Worm (Caenorhabditis elegans) whole organism, L4 larva: ENCODE data around the gene F53F1.6.

Experiments
- D1046.2 ChIP-seq: fragments of 200-800 bp; sonication (Bioruptor generic); IDR thresholded peaks from 2 replicates; pipeline ENCODE4 v1.3.6; 2022; ENCODE audit warnings: missing genetic modification characterization, missing compliant biosample characterization
- F10B5.3 ChIP-seq: sonication (generic microtip); optimal IDR thresholded peaks from 2 replicates; lab custom pipeline; 2016; ENCODE audit warnings: mild to moderate bottlenecking, missing genetic modification characterization, missing compliant biosample characterization
- F49E8.2 ChIP-seq: sonication (generic microtip); optimal IDR thresholded peaks from 2 replicates; lab custom pipeline; 2016; ENCODE audit warnings: missing compliant biosample characterization, mild to moderate bottlenecking, missing genetic modification characterization, borderline replicate concordance
- R02D3.7 ChIP-seq: fragments of 150-350 bp; sonication (generic microtip); optimal IDR thresholded peaks from 3 replicates; lab custom pipeline; 2014; ENCODE audit warnings: missing biosample characterization, missing genetic modification characterization
- T20F7.1 ChIP-seq: fragments of 200-800 bp; sonication (Bioruptor generic); optimal IDR thresholded peaks from 2 replicates; lab custom pipeline; 2018; ENCODE audit warnings: mild to moderate bottlenecking, missing genetic modification characterization, missing compliant biosample characterization
- T26A8.4 ChIP-seq: fragments of 200-800 bp; sonication (Bioruptor generic); IDR thresholded peaks from 2 replicates; pipeline ENCODE4 v1.3.6; 2022; ENCODE audit warnings: missing genetic modification characterization, missing compliant biosample characterization
- Y105C5A.15 ChIP-seq: fragments of 200-800 bp; sonication (Bioruptor generic); IDR thresholded peaks from 2 replicates; pipeline ENCODE4 v1.3.6; 2022; ENCODE audit warnings: missing genetic modification characterization, missing compliant biosample characterization
- Y48G9A.11 ChIP-seq: fragments of 200-800 bp; sonication (Bioruptor generic); IDR thresholded peaks from 2 replicates; pipeline ENCODE4 v1.3.6; 2022; ENCODE audit warnings: missing genetic modification reagents, missing genetic modification characterization, missing compliant biosample characterization
- ZK546.5 ChIP-seq, 2 experiments: sonication (generic microtip); optimal IDR thresholded peaks; 2 replicates each; lab custom pipeline; 2017; ENCODE audit warnings: missing biosample characterization in 2 of 2, missing genetic modification characterization in 2 of 2
- arid-1 ChIP-seq: fragments of 200-800 bp; sonication (Bioruptor generic); conservative IDR thresholded peaks from 2 replicates; pipeline ENCODE4 v1.3.6; 2022; ENCODE audit warnings: missing genetic modification reagents, missing genetic modification characterization, missing compliant biosample characterization
- attf-4 ChIP-seq: sonication (generic microtip); optimal IDR thresholded peaks from 3 replicates; lab custom pipeline; 2017; ENCODE audit warnings: missing biosample characterization, missing genetic modification characterization
- ceh-28 ChIP-seq: fragments of 150-350 bp; optimal IDR thresholded peaks from 2 replicates; lab custom pipeline; 2014; ENCODE audit warnings: missing biosample characterization, missing genetic modification reagents, missing genetic modification characterization
- ceh-62 ChIP-seq: sonication (generic microtip); optimal IDR thresholded peaks from 2 replicates; lab custom pipeline; 2017; ENCODE audit warnings: missing biosample characterization, missing genetic modification characterization
- ctbp-1 ChIP-seq: fragments of 200-800 bp; sonication (Bioruptor generic); IDR thresholded peaks from 2 replicates; pipeline ENCODE4 v1.3.6; 2022; ENCODE audit warnings: missing genetic modification reagents, missing genetic modification characterization, missing compliant biosample characterization
- daf-19 ChIP-seq: fragments of 200-800 bp; sonication (Bioruptor generic); conservative IDR thresholded peaks from 2 replicates; pipeline ENCODE4 v1.3.6; 2022; ENCODE audit warnings: missing genetic modification characterization, missing compliant biosample characterization
- daf-8 ChIP-seq: fragments of 200-800 bp; sonication (Bioruptor generic); IDR thresholded peaks from 2 replicates; pipeline ENCODE4 v1.3.6; 2022; ENCODE audit warnings: missing genetic modification characterization, missing compliant biosample characterization
- dmd-8 ChIP-seq: fragments of 200-800 bp; sonication (Bioruptor generic); IDR thresholded peaks from 2 replicates; pipeline ENCODE4 v1.3.6; 2022; ENCODE audit warnings: missing genetic modification characterization, missing compliant biosample characterization
- egl-27 ChIP-seq: sonication (generic microtip); optimal IDR thresholded peaks from 3 replicates; lab custom pipeline; 2017; ENCODE audit warnings: missing biosample characterization, missing genetic modification reagents, missing genetic modification characterization
- egl-43 ChIP-seq: fragments of 200-800 bp; sonication (Bioruptor generic); IDR thresholded peaks from 2 replicates; pipeline ENCODE4 v1.3.6; 2022; ENCODE audit warnings: missing genetic modification reagents, missing genetic modification characterization, missing compliant biosample characterization
- gei-8 ChIP-seq: fragments of 200-800 bp; sonication (Bioruptor generic); optimal IDR thresholded peaks from 2 replicates; lab custom pipeline; 2018; ENCODE audit warnings: mild to moderate bottlenecking, missing genetic modification characterization, missing compliant biosample characterization
- hif-1 ChIP-seq, 2 experiments: sonication (generic microtip); optimal IDR thresholded peaks; 2 replicates each; lab custom pipeline; 2016 to 2017; ENCODE audit warnings: missing compliant biosample characterization in 2 of 2, missing genetic modification characterization in 2 of 2, missing genetic modification reagents in 2 of 2, missing genotype in 2 of 2, mild to moderate bottlenecking in 1 of 2
- hlh-11 ChIP-seq: fragments of 200-800 bp; sonication (Bioruptor generic); optimal IDR thresholded peaks from 2 replicates; lab custom pipeline; 2018; ENCODE audit warnings: mild to moderate bottlenecking, missing genetic modification characterization, missing compliant biosample characterization
- jun-1 ChIP-seq: fragments of 150-350 bp; optimal IDR thresholded peaks from 2 replicates; lab custom pipeline; 2014; ENCODE audit warnings: missing biosample characterization, missing genetic modification reagents, missing genetic modification characterization
- lim-7 ChIP-seq: fragments of 200-800 bp; sonication (Bioruptor generic); IDR thresholded peaks from 2 replicates; pipeline ENCODE4 v1.3.6; 2022; ENCODE audit warnings: missing genetic modification characterization, missing compliant biosample characterization
- lin-13 ChIP-seq: fragments of 150-350 bp; optimal IDR thresholded peaks from 2 replicates; lab custom pipeline; 2014; ENCODE audit warnings: missing biosample characterization, missing genetic modification reagents, missing genetic modification characterization
- lin-38 ChIP-seq: fragments of 200-800 bp; sonication (Bioruptor generic); IDR thresholded peaks from 2 replicates; pipeline ENCODE4 v1.3.6; 2022; ENCODE audit warnings: missing genetic modification reagents, missing genetic modification characterization, missing compliant biosample characterization
- madf-5 ChIP-seq, 2 experiments: fragments of 200-800 bp; sonication (Bioruptor generic); IDR thresholded peaks; 2 replicates each; pipeline ENCODE4 v1.3.6; 2022; ENCODE audit warnings: missing compliant biosample characterization in 2 of 2, missing genetic modification characterization in 2 of 2
- mdl-1 ChIP-seq, 2 experiments: fragments of 150-350 bp in 1 of 2; sonication (generic microtip) in 1 of 2; optimal IDR thresholded peaks; 2 replicates each; lab custom pipeline; 2014 to 2017; ENCODE audit warnings: missing biosample characterization in 2 of 2, missing genetic modification characterization in 2 of 2
- mep-1 ChIP-seq: fragments of 150-350 bp; sonication (generic microtip); optimal IDR thresholded peaks from 3 replicates; lab custom pipeline; 2014; ENCODE audit warnings: missing biosample characterization, missing genetic modification characterization
- mxl-2 ChIP-seq: fragments of 200-800 bp; sonication (Bioruptor generic); conservative IDR thresholded peaks from 2 replicates; pipeline ENCODE4 v1.3.6; 2022; ENCODE audit warnings: missing genetic modification reagents, missing genetic modification characterization, missing compliant biosample characterization
- mxl-3 ChIP-seq: fragments of 200-800 bp; sonication (Bioruptor generic); optimal IDR thresholded peaks from 2 replicates; lab custom pipeline; 2018; ENCODE audit warnings: mild to moderate bottlenecking, missing genetic modification characterization, missing compliant biosample characterization
- nhr-11 ChIP-seq: fragments of 150-350 bp; optimal IDR thresholded peaks from 2 replicates; lab custom pipeline; 2014; ENCODE audit warnings: missing biosample characterization, missing genetic modification characterization
- nhr-237 ChIP-seq: sonication (generic microtip); optimal IDR thresholded peaks from 2 replicates; lab custom pipeline; 2017; ENCODE audit warnings: missing biosample characterization, missing genetic modification characterization
- nhr-25 ChIP-seq: sonication (generic microtip); optimal IDR thresholded peaks from 2 replicates; lab custom pipeline; 2017; ENCODE audit warnings: missing genetic modification characterization, mild to moderate bottlenecking, missing compliant biosample characterization, antibody characterized with exemption, moderate library complexity, borderline replicate concordance; ENCODE audit not compliant: insufficient read depth
- nhr-28 ChIP-seq: fragments of 150-350 bp; optimal IDR thresholded peaks from 2 replicates; lab custom pipeline; 2014; ENCODE audit warnings: missing biosample characterization, missing genetic modification characterization
- nhr-41 ChIP-seq: fragments of 200-800 bp; sonication (Bioruptor generic); IDR thresholded peaks from 2 replicates; pipeline ENCODE4 v1.3.6; 2022; ENCODE audit warnings: missing genetic modification reagents, missing genetic modification characterization, missing compliant biosample characterization
- nhr-48 ChIP-seq: sonication (generic microtip); optimal IDR thresholded peaks from 2 replicates; lab custom pipeline; 2016; ENCODE audit warnings: mild to moderate bottlenecking, missing genetic modification characterization, missing compliant biosample characterization
- nhr-76 ChIP-seq: fragments of 150-350 bp; optimal IDR thresholded peaks from 2 replicates; lab custom pipeline; 2014; ENCODE audit warnings: missing biosample characterization, missing genetic modification characterization
- php-3 ChIP-seq: fragments of 200-800 bp; sonication (Bioruptor generic); IDR thresholded peaks from 2 replicates; pipeline ENCODE4 v1.3.6; 2022; ENCODE audit warnings: missing genetic modification reagents, missing genetic modification characterization, missing compliant biosample characterization
- rbr-2 ChIP-seq: sonication (generic microtip); optimal IDR thresholded peaks from 2 replicates; lab custom pipeline; 2016; ENCODE audit warnings: missing genotype, missing genetic modification characterization, missing compliant biosample characterization
- set-16 ChIP-seq: fragments of 200-800 bp; sonication (Bioruptor generic); IDR thresholded peaks from 2 replicates; pipeline ENCODE4 v1.3.6; 2022; ENCODE audit warnings: missing genetic modification reagents, missing genetic modification characterization, missing compliant biosample characterization
- skn-1 ChIP-seq: fragments of 150-350 bp; optimal IDR thresholded peaks from 2 replicates; lab custom pipeline; 2014; ENCODE audit warnings: missing biosample characterization, missing genetic modification characterization
- snpc-1.2 ChIP-seq: fragments of 200-800 bp; sonication (Bioruptor generic); IDR thresholded peaks from 2 replicates; pipeline ENCODE4 v1.3.6; 2022; ENCODE audit warnings: missing genetic modification reagents, missing genetic modification characterization, missing compliant biosample characterization
- snpc-4 ChIP-seq: fragments of 150-350 bp; optimal IDR thresholded peaks from 2 replicates; lab custom pipeline; 2014; ENCODE audit warnings: missing biosample characterization, missing genetic modification characterization
- spr-3 ChIP-seq: fragments of 200-800 bp; sonication (Bioruptor generic); optimal IDR thresholded peaks from 2 replicates; lab custom pipeline; 2018; ENCODE audit warnings: mild to moderate bottlenecking, missing genetic modification characterization, missing compliant biosample characterization
- tra-1 ChIP-seq: fragments of 200-800 bp; sonication (Bioruptor generic); IDR thresholded peaks from 2 replicates; pipeline ENCODE4 v1.3.6; 2022; ENCODE audit warnings: missing genetic modification reagents, missing genetic modification characterization, missing compliant biosample characterization
- unc-130 ChIP-seq: sonication (generic microtip); optimal IDR thresholded peaks from 2 replicates; lab custom pipeline; 2016; ENCODE audit warnings: missing genetic modification reagents, missing genetic modification characterization, missing compliant biosample characterization
- unc-62 ChIP-seq, 3 experiments: fragments of 150-350 bp in 1 of 3; sonication (generic microtip); optimal IDR thresholded peaks in 2 of 3; peaks in 1 of 3; 1 replicate in 1 of 3; 2 replicates in 2 of 3; lab custom pipeline; 2014 to 2017; ENCODE audit warnings: missing biosample characterization in 3 of 3, missing genetic modification characterization in 3 of 3, missing genetic modification reagents in 3 of 3, missing genotype in 1 of 3
- vab-7 ChIP-seq: fragments of 200-800 bp; sonication (Bioruptor generic); IDR thresholded peaks from 2 replicates; pipeline ENCODE4 v1.3.6; 2022; ENCODE audit warnings: missing genetic modification reagents, missing genetic modification characterization, missing compliant biosample characterization
- zfp-2 ChIP-seq: sonication (generic microtip); optimal IDR thresholded peaks from 2 replicates; lab custom pipeline; 2016; ENCODE audit warnings: mild to moderate bottlenecking, missing genetic modification characterization, missing compliant biosample characterization
- ztf-7 ChIP-seq: fragments of 150-350 bp; optimal IDR thresholded peaks from 2 replicates; lab custom pipeline; 2014; ENCODE audit warnings: missing biosample characterization, missing genetic modification characterization

F53F1.6 gene

ce11 chrV:13393333-13393803 is 24.0 kb downstream of the F53F1.6 start:
- TF ChIP-seq ceh-28 (tag; lab: Kevin White, UChicago) (no peak), rbr-2 (tag; lab: Kevin White, UChicago) (peak; percentile 18), Y48G9A.11 (GFP tag; lab: Robert Waterston, UW) (no peak), nhr-76 (tag; lab: Kevin White, UChicago) (no peak), nhr-237 (no peak), R02D3.7 (tag; lab: Kevin White, UChicago) (no peak), snpc-1.2 (GFP tag; lab: Robert Waterston, UW) (no peak), D1046.2 (GFP tag; lab: Robert Waterston, UW) (0 out of 2 replicates have a peak, but pooled peaks have one; percentile 9), madf-5 (GFP tag; IDR thresholded peaks at IDR 0.05; lab: Robert Waterston, UW) (no peak), nhr-11 (tag; lab: Kevin White, UChicago) (peak; percentile 20), zfp-2 (tag; lab: Kevin White, UChicago) (no peak), skn-1 (no peak), mxl-3 (GFP tag; lab: Kevin White, UChicago) (peak; percentile 57), mdl-1 (tag; optimal IDR thresholded peaks at IDR 0.05; lab: Kevin White, UChicago) (peak in 1 of 2 experiments; percentile 56), F10B5.3 (tag; lab: Kevin White, UChicago) (no peak), T20F7.1 (GFP tag; lab: Kevin White, UChicago) (no peak), snpc-4 (tag; lab: Kevin White, UChicago) (no peak), lin-13 (GFP tag; lab: Kevin White, UChicago) (no peak), set-16 (GFP tag; lab: Robert Waterston, UW) (peak; percentile 73), gei-8 (GFP tag; lab: Kevin White, UChicago) (peak; percentile 8), unc-62 (GFP tag; optimal IDR thresholded peaks at IDR 0.05 in 1 of 2; lab: Kevin White, UChicago) (peak in 1 of 2 experiments; percentile 85), unc-62 (tag; optimal IDR thresholded peaks at IDR 0.05; lab: Kevin White, UChicago) (no peak), ctbp-1 (GFP tag; lab: Robert Waterston, UW) (peak; percentile 41; the same call in 1 of the 2 replicates), hlh-11 (peak; percentile 73), unc-130 (GFP tag; lab: Kevin White, UChicago) (no peak), nhr-48 (no peak), nhr-25 (tag; lab: Kevin White, UChicago) (no peak), spr-3 (GFP tag; lab: Kevin White, UChicago) (no peak), mxl-2 (GFP tag; lab: Robert Waterston, UW) (no peak), nhr-41 (GFP tag; lab: Robert Waterston, UW) (no peak), lim-7 (GFP tag; lab: Robert Waterston, UW) (0 out of 2 replicates have a peak, but pooled peaks have one; percentile 45), egl-27 (tag; lab: Kevin White, UChicago) (no peak), lin-38 (no peak), T26A8.4 (GFP tag; lab: Robert Waterston, UW) (no peak), arid-1 (GFP tag; lab: Robert Waterston, UW) (no peak), attf-4 (tag; lab: Kevin White, UChicago) (no peak), Y105C5A.15 (GFP tag; lab: Robert Waterston, UW) (no peak), ztf-7 (no peak), daf-19 (GFP tag; lab: Robert Waterston, UW) (no peak), ceh-62 (tag; lab: Kevin White, UChicago) (no peak), hif-1 (tag; optimal IDR thresholded peaks at IDR 0.05; lab: Kevin White, UChicago) (peak in 1 of 2 experiments; percentile 8), dmd-8 (GFP tag; lab: Robert Waterston, UW) (no peak), jun-1 (tag; lab: Kevin White, UChicago) (no peak), egl-43 (GFP tag; lab: Robert Waterston, UW) (0 out of 2 replicates have a peak, but pooled peaks have one; percentile 15), mep-1 (tag; lab: Kevin White, UChicago) (peak; percentile 10), php-3 (no peak), ZK546.5 (tag; optimal IDR thresholded peaks at IDR 0.05; lab: Kevin White, UChicago) (no peak), tra-1 (GFP tag; lab: Robert Waterston, UW) (no peak), F49E8.2 (tag; lab: Kevin White, UChicago) (no peak), daf-8 (no peak), vab-7 (GFP tag; lab: Robert Waterston, UW) (no peak), nhr-28 (tag; lab: Kevin White, UChicago) (peak; percentile 87)
